Fruit fly (Drosophila melanogaster) whole organism, embryonic: ENCODE measurements around the gene Agpat4.

Experiments
- Awh ChIP-seq: fragments of 200-800 bp; sonication (Bioruptor generic); IDR thresholded peaks from 2 replicates; pipeline ENCODE4, ENCODE4 v1.3.6; 2022; ENCODE audit warnings: missing biosample characterization, missing genetic modification characterization
- BtbVII ChIP-seq: fragments of 200-800 bp; sonication (Bioruptor generic); optimal IDR thresholded peaks from 3 replicates; lab custom pipeline; 2017; ENCODE audit warnings: missing biosample characterization, mild to moderate bottlenecking, missing genetic modification characterization
- CG11560 ChIP-seq: fragments of 200-800 bp; sonication (Bioruptor generic); IDR thresholded peaks from 3 replicates; pipeline ENCODE4 v1.3.6; 2022; ENCODE audit warnings: missing biosample characterization, missing genetic modification characterization
- CG12659 ChIP-seq: fragments of 200-800 bp; sonication (Bioruptor generic); optimal IDR thresholded peaks from 3 replicates; lab custom pipeline; 2017; ENCODE audit warnings: mild to moderate bottlenecking, missing biosample characterization, missing genetic modification reagents, missing genetic modification characterization
- CG13424 ChIP-seq: fragments of 200-800 bp; sonication (Bioruptor generic); optimal IDR thresholded peaks from 2 replicates; lab custom pipeline; 2019; ENCODE audit warnings: missing biosample characterization, mild to moderate bottlenecking, missing genetic modification characterization, moderate library complexity
- CG13624 ChIP-seq: fragments of 200-800 bp; sonication (Bioruptor generic); optimal IDR thresholded peaks from 2 replicates; lab custom pipeline; 2016; ENCODE audit warnings: missing biosample characterization, missing genetic modification characterization
- CG14667 ChIP-seq: fragments of 200-800 bp; sonication (Bioruptor generic); IDR thresholded peaks from 2 replicates; pipeline ENCODE4 v1.3.6; 2022; ENCODE audit warnings: missing biosample characterization, missing genetic modification characterization
- CG1602 ChIP-seq: fragments of 200-800 bp; sonication (Bioruptor generic); optimal IDR thresholded peaks from 3 replicates; lab custom pipeline; 2016; ENCODE audit warnings: missing biosample characterization, missing genetic modification characterization
- CG18262 ChIP-seq: fragments of 200-800 bp; optimal IDR thresholded peaks from 3 replicates; lab custom pipeline; 2019; ENCODE audit warnings: missing biosample characterization, mild to moderate bottlenecking, missing genetic modification characterization, moderate library complexity
- CG2199 ChIP-seq: fragments of 200-800 bp; sonication (Bioruptor generic); IDR thresholded peaks from 3 replicates; pipeline ENCODE4 v1.3.6; 2022; ENCODE audit warnings: missing biosample characterization, missing genetic modification characterization
- CG2712 ChIP-seq: fragments of 200-800 bp; optimal IDR thresholded peaks from 3 replicates; lab custom pipeline; 2019; ENCODE audit warnings: missing biosample characterization, mild to moderate bottlenecking, missing genetic modification characterization, moderate library complexity
- CG3065 ChIP-seq: fragments of 200-800 bp; sonication (Bioruptor generic); optimal IDR thresholded peaks from 2 replicates; lab custom pipeline; 2016; ENCODE audit warnings: missing biosample characterization, missing genetic modification characterization
- CG31224 ChIP-seq: fragments of 200-800 bp; sonication (Bioruptor generic); IDR thresholded peaks from 2 replicates; pipeline ENCODE4 v1.3.6; 2022; ENCODE audit warnings: missing biosample characterization, missing genetic modification characterization
- CG32532 ChIP-seq: fragments of 200-800 bp; sonication (Bioruptor generic); IDR thresholded peaks from 2 replicates; pipeline ENCODE4 v1.3.6; 2022; ENCODE audit warnings: missing biosample characterization, missing genetic modification characterization
- CG4360 ChIP-seq: fragments of 200-800 bp; sonication (Bioruptor generic); IDR thresholded peaks from 2 replicates; pipeline ENCODE4 v1.3.6; 2022; ENCODE audit warnings: missing biosample characterization, missing genetic modification characterization
- CG4617 ChIP-seq: fragments of 200-800 bp; sonication (Bioruptor generic); optimal IDR thresholded peaks from 3 replicates; lab custom pipeline; 2016; ENCODE audit warnings: missing biosample characterization, missing genetic modification characterization, borderline replicate concordance
- CG5953 ChIP-seq: fragments of 200-800 bp; sonication (Bioruptor generic); IDR thresholded peaks from 2 replicates; pipeline ENCODE4 v1.3.6; 2022; ENCODE audit warnings: missing biosample characterization, missing genetic modification characterization
- CG6272 ChIP-seq: fragments of 200-800 bp; sonication (Bioruptor generic); IDR thresholded peaks from 2 replicates; pipeline ENCODE4 v1.3.6; 2022; ENCODE audit warnings: missing biosample characterization, missing genetic modification characterization
- CG6765 ChIP-seq: fragments of 200-800 bp; sonication (Bioruptor generic); optimal IDR thresholded peaks from 3 replicates; lab custom pipeline; 2017; ENCODE audit warnings: missing biosample characterization, mild to moderate bottlenecking, missing genetic modification characterization
- CG7372 ChIP-seq: fragments of 200-800 bp; sonication (Bioruptor generic); IDR thresholded peaks from 2 replicates; pipeline ENCODE4 v1.3.6; 2022; ENCODE audit warnings: missing biosample characterization, missing genetic modification characterization
- CG7745 ChIP-seq: fragments of 200-800 bp; sonication (Bioruptor generic); optimal IDR thresholded peaks from 2 replicates; lab custom pipeline; 2018; ENCODE audit warnings: missing biosample characterization, mild to moderate bottlenecking, missing genetic modification characterization, moderate library complexity
- CG7839 ChIP-seq: fragments of 200-800 bp; sonication (Bioruptor generic); optimal IDR thresholded peaks from 3 replicates; lab custom pipeline; 2018; ENCODE audit warnings: missing biosample characterization, mild to moderate bottlenecking, missing genetic modification characterization, moderate library complexity
- CG8359 ChIP-seq: fragments of 200-800 bp; sonication (Bioruptor generic); optimal IDR thresholded peaks from 2 replicates; lab custom pipeline; 2017; ENCODE audit warnings: missing biosample characterization, mild to moderate bottlenecking, missing genetic modification characterization, borderline replicate concordance
- CG8944 ChIP-seq: fragments of 200-800 bp; sonication (Bioruptor generic); optimal IDR thresholded peaks from 3 replicates; lab custom pipeline; 2016; ENCODE audit warnings: missing biosample characterization, missing genetic modification characterization
- CHES-1-like ChIP-seq: fragments of 200-800 bp; sonication (Bioruptor generic); optimal IDR thresholded peaks from 2 replicates; lab custom pipeline; 2016; ENCODE audit warnings: missing biosample characterization, missing genetic modification characterization
- Camta ChIP-seq: fragments of 200-800 bp; sonication (Bioruptor generic); optimal IDR thresholded peaks from 2 replicates; lab custom pipeline; 2016; ENCODE audit warnings: missing biosample characterization, missing genetic modification characterization
- HHEX ChIP-seq: fragments of 200-800 bp; sonication (Bioruptor generic); optimal IDR thresholded peaks from 3 replicates; lab custom pipeline; 2017; ENCODE audit warnings: missing biosample characterization, mild to moderate bottlenecking, missing genetic modification characterization, missing genetic modification reagents
- Hand ChIP-seq: fragments of 200-800 bp; sonication (Bioruptor generic); optimal IDR thresholded peaks from 2 replicates; lab custom pipeline; 2017; ENCODE audit warnings: mild to moderate bottlenecking, missing biosample characterization, missing genetic modification reagents, missing genetic modification characterization
- Hr3 ChIP-seq: fragments of 200-800 bp; sonication (Bioruptor generic); optimal IDR thresholded peaks from 3 replicates; lab custom pipeline; 2016; ENCODE audit warnings: missing biosample characterization, missing genetic modification characterization
- Max ChIP-seq: fragments of 200-800 bp; sonication (Bioruptor generic); optimal IDR thresholded peaks from 2 replicates; lab custom pipeline; 2016; ENCODE audit warnings: missing biosample characterization, mild to moderate bottlenecking, missing genetic modification characterization
- NK7.1 ChIP-seq: fragments of 200-800 bp; sonication (Bioruptor generic); optimal IDR thresholded peaks from 3 replicates; lab custom pipeline; 2016; ENCODE audit warnings: missing biosample characterization, missing genetic modification characterization
- Ptx1 ChIP-seq: fragments of 200-800 bp; sonication (Bioruptor generic); IDR thresholded peaks from 2 replicates; pipeline ENCODE4 v1.3.6; 2022; ENCODE audit warnings: missing biosample characterization, missing genetic modification characterization
- Rfx ChIP-seq: fragments of 200-800 bp; sonication (Bioruptor generic); IDR thresholded peaks from 2 replicates; pipeline ENCODE4 v1.3.6; 2022; ENCODE audit warnings: missing biosample characterization, missing genetic modification characterization
- Sox102F ChIP-seq: fragments of 200-800 bp; sonication (Bioruptor generic); optimal IDR thresholded peaks from 2 replicates; lab custom pipeline; 2018; ENCODE audit warnings: missing biosample characterization, mild to moderate bottlenecking, missing genetic modification characterization, moderate library complexity
- al ChIP-seq: fragments of 200-800 bp; sonication (Bioruptor generic); IDR thresholded peaks from 2 replicates; pipeline ENCODE4 v1.3.6; 2022; ENCODE audit warnings: missing biosample characterization, missing genetic modification characterization
- btn ChIP-seq: fragments of 200-800 bp; sonication (Bioruptor generic); optimal IDR thresholded peaks from 2 replicates; lab custom pipeline; 2016; ENCODE audit warnings: missing biosample characterization, missing genetic modification characterization
- corto ChIP-seq: fragments of 200-800 bp; sonication (Bioruptor generic); optimal IDR thresholded peaks from 2 replicates; lab custom pipeline; 2016; ENCODE audit warnings: missing biosample characterization, mild to moderate bottlenecking, missing genetic modification characterization, moderate library complexity
- dysf ChIP-seq: fragments of 200-800 bp; sonication (Bioruptor generic); IDR thresholded peaks from 3 replicates; pipeline ENCODE4 v1.3.6; 2022; ENCODE audit warnings: missing biosample characterization, missing genetic modification characterization
- gcm2 ChIP-seq: fragments of 200-800 bp; sonication (Bioruptor generic); optimal IDR thresholded peaks from 2 replicates; lab custom pipeline; 2016; ENCODE audit warnings: missing biosample characterization, missing genetic modification characterization
- gfzf ChIP-seq: fragments of 200-800 bp; sonication (Bioruptor generic); optimal IDR thresholded peaks from 2 replicates; lab custom pipeline; 2016; ENCODE audit warnings: missing biosample characterization, mild to moderate bottlenecking, missing genetic modification characterization, moderate library complexity
- grn ChIP-seq: fragments of 200-800 bp; sonication (Bioruptor generic); optimal IDR thresholded peaks from 3 replicates; lab custom pipeline; 2017; ENCODE audit warnings: missing biosample characterization, missing genetic modification characterization
- h ChIP-seq: fragments of >200 bp; optimal IDR thresholded peaks from 2 replicates; lab custom pipeline; 2017
- ind ChIP-seq: fragments of 200-800 bp; sonication (Bioruptor generic); optimal IDR thresholded peaks from 3 replicates; lab custom pipeline; 2016; ENCODE audit warnings: missing biosample characterization, missing genetic modification characterization
- lola ChIP-seq, 3 experiments: fragments of >200 bp in 2 of 3; fragments of 200-800 bp in 1 of 3; sonication (Bioruptor generic) in 1 of 3; optimal IDR thresholded peaks; 2 replicates each; lab custom pipeline; 2017 to 2019; ENCODE audit warnings: missing biosample characterization in 3 of 3, missing genetic modification characterization in 3 of 3, mild to moderate bottlenecking in 1 of 3, moderate library complexity in 1 of 3
- pho ChIP-seq: fragments of 200-800 bp; sonication (Bioruptor generic); optimal IDR thresholded peaks from 2 replicates; lab custom pipeline; 2016; ENCODE audit warnings: missing biosample characterization, missing genetic modification characterization
- phol ChIP-seq: fragments of 200-800 bp; sonication (Bioruptor generic); optimal IDR thresholded peaks from 3 replicates; lab custom pipeline; 2018; ENCODE audit warnings: missing biosample characterization, mild to moderate bottlenecking, missing genetic modification characterization, moderate library complexity
- sima ChIP-seq: fragments of 200-800 bp; sonication (Bioruptor generic); optimal IDR thresholded peaks from 2 replicates; lab custom pipeline; 2016; ENCODE audit warnings: missing biosample characterization, missing genetic modification characterization
- sisA ChIP-seq: fragments of 200-800 bp; sonication (Bioruptor generic); IDR thresholded peaks from 2 replicates; pipeline ENCODE4 v1.3.6; 2022; ENCODE audit warnings: missing biosample characterization, missing genetic modification characterization
- slp2 ChIP-seq: fragments of 200-800 bp; sonication (Bioruptor generic); optimal IDR thresholded peaks from 2 replicates; lab custom pipeline; 2016; ENCODE audit warnings: missing biosample characterization, missing genetic modification characterization
- stc ChIP-seq: fragments of 200-800 bp; sonication (Bioruptor generic); IDR thresholded peaks from 2 replicates; pipeline ENCODE4 v1.3.6; 2022; ENCODE audit warnings: missing biosample characterization, missing genetic modification characterization
- tin ChIP-seq: fragments of 200-800 bp; sonication (Bioruptor generic); optimal IDR thresholded peaks from 3 replicates; lab custom pipeline; 2016; ENCODE audit warnings: missing biosample characterization, missing genetic modification characterization

Agpat4 gene

dm6 chr3L:16385880-16386584, 4.7 kb upstream of the Agpat4 start, which contains the start of the genes Agpat3 and RAF2 (continued):
- peak; percentile 95 for TF ChIP-seq CG7745 (tag; lab: Kevin White, UChicago)
- TF ChIP-seq CG18262 (tag; lab: Kevin White, UChicago) = peak; percentile 50
- TF ChIP-seq Rfx (GFP tag; lab: Robert Waterston, UW) = peak; percentile 61
- TF ChIP-seq Ptx1 (GFP tag; lab: Robert Waterston, UW) = no peak; the same call in 1 of the 2 replicates
- TF ChIP-seq pho (GFP tag; lab: Kevin White, UChicago) = no peak
- TF ChIP-seq NK7.1 (GFP tag; lab: Kevin White, UChicago) = no peak
- peak; percentile 49 for TF ChIP-seq CG13424 (tag; lab: Kevin White, UChicago)
- no peak for TF ChIP-seq Awh
- TF ChIP-seq CG32532 (GFP tag; lab: Robert Waterston, UW) = peak; percentile 68
- TF ChIP-seq CG4617 = no peak
- peak; percentile 42 for TF ChIP-seq al
- no peak for TF ChIP-seq stc (GFP tag; lab: Robert Waterston, UW)
- no peak for TF ChIP-seq CG3065 (GFP tag; lab: Kevin White, UChicago)
- TF ChIP-seq CG8944 (GFP tag; lab: Kevin White, UChicago) = peak; percentile 6
- TF ChIP-seq Sox102F (GFP tag; lab: Kevin White, UChicago) = peak; percentile 46
- peak; percentile 56; the same call in 1 of the 3 replicates for TF ChIP-seq dysf (GFP tag; lab: Robert Waterston, UW)
- TF ChIP-seq Hand (GFP tag; lab: Kevin White, UChicago) = no peak
- TF ChIP-seq h (lab: Kevin White, UChicago) = no peak
- TF ChIP-seq CG7839 (tag; lab: Kevin White, UChicago) = peak; percentile 57
- peak; percentile 19 for TF ChIP-seq Max (GFP tag; lab: Kevin White, UChicago)
- TF ChIP-seq ind (GFP tag; lab: Kevin White, UChicago) = peak; percentile 54
- peak; percentile 59 for TF ChIP-seq CG2712 (tag; lab: Kevin White, UChicago)
- peak in 2 of 3 experiments; percentile 36 to 59 for TF ChIP-seq lola (GFP tag; optimal IDR thresholded peaks at IDR 0.05; lab: Kevin White, UChicago)
- peak; percentile 67 for TF ChIP-seq Hr3
- no peak for TF ChIP-seq CG6765 (GFP tag; lab: Kevin White, UChicago)
- no peak for TF ChIP-seq CG2199 (GFP tag; lab: Robert Waterston, UW)
- peak; percentile 67 for TF ChIP-seq tin (GFP tag; lab: Kevin White, UChicago)
- peak; percentile 20 for TF ChIP-seq CHES-1-like
- no peak for TF ChIP-seq CG8359 (GFP tag; lab: Kevin White, UChicago)
- peak; percentile 58 for TF ChIP-seq CG12659 (GFP tag; lab: Kevin White, UChicago)
- peak; percentile 6 for TF ChIP-seq Camta (GFP tag; lab: Kevin White, UChicago)
- TF ChIP-seq CG31224 (GFP tag; lab: Robert Waterston, UW) = no peak
- peak; percentile 80 for TF ChIP-seq gfzf (GFP tag; lab: Kevin White, UChicago)
- TF ChIP-seq sisA (GFP tag; lab: Robert Waterston, UW) = peak; percentile 51; the same call in 1 of the 2 replicates
- 0 out of 2 replicates have a peak, but pooled peaks have one; percentile 10 for TF ChIP-seq CG5953 (GFP tag; lab: Robert Waterston, UW)
- TF ChIP-seq gcm2 (GFP tag; lab: Kevin White, UChicago) = no peak
- no peak for TF ChIP-seq CG4360 (GFP tag; lab: Robert Waterston, UW)
- peak; percentile 64 for TF ChIP-seq CG1602
- TF ChIP-seq HHEX = no peak
- no peak for TF ChIP-seq CG7372
- TF ChIP-seq CG13624 (GFP tag; lab: Kevin White, UChicago) = no peak
- no peak for TF ChIP-seq CG14667 (GFP tag; lab: Robert Waterston, UW)
- TF ChIP-seq CG6272 (GFP tag; lab: Robert Waterston, UW) = no peak
- no peak for TF ChIP-seq grn (GFP tag; lab: Kevin White, UChicago)
- peak; percentile 10 for TF ChIP-seq slp2 (GFP tag; lab: Kevin White, UChicago)
- peak; percentile 60 for TF ChIP-seq phol
- TF ChIP-seq corto (GFP tag; lab: Kevin White, UChicago) = peak; percentile 11
- no peak for TF ChIP-seq CG11560 (tag; lab: Robert Waterston, UW)
- TF ChIP-seq BtbVII (GFP tag; lab: Kevin White, UChicago) = no peak
- no peak for TF ChIP-seq sima
- TF ChIP-seq btn (GFP tag; lab: Kevin White, UChicago) = no peak
